Worm (Caenorhabditis elegans) whole organism, early embryonic: ENCODE data around the gene pbo-5.

Experiments used
- B0310.2 ChIP-seq: sonication (generic microtip); optimal IDR thresholded peaks from 2 replicates; lab custom pipeline; 2016; ENCODE audit warnings: mild to moderate bottlenecking, missing genetic modification characterization, missing compliant biosample characterization
- F13C5.2 ChIP-seq: sonication (generic microtip); optimal IDR thresholded peaks from 2 replicates; lab custom pipeline; 2017; ENCODE audit warnings: mild to moderate bottlenecking, missing genetic modification characterization, inconsistent platforms, missing compliant biosample characterization
- aly-1 ChIP-seq: sonication (generic microtip); optimal IDR thresholded peaks from 2 replicates; lab custom pipeline; 2016; ENCODE audit warnings: missing genetic modification characterization, missing compliant biosample characterization
- ama-1 ChIP-seq: fragments of 150-350 bp; optimal IDR thresholded peaks from 2 replicates; lab custom pipeline; 2014
- ceh-13 ChIP-seq: fragments of 200-800 bp; sonication (Bioruptor generic); optimal IDR thresholded peaks from 2 replicates; lab custom pipeline; 2018; ENCODE audit warnings: mild to moderate bottlenecking, missing genetic modification characterization, missing compliant biosample characterization
- ceh-36 ChIP-seq: sonication (generic microtip); optimal IDR thresholded peaks from 2 replicates; lab custom pipeline; 2016; ENCODE audit warnings: missing genetic modification characterization, inconsistent platforms, missing compliant biosample characterization
- ets-7 ChIP-seq: sonication (generic microtip); optimal IDR thresholded peaks from 2 replicates; lab custom pipeline; 2016; ENCODE audit warnings: missing genotype, missing genetic modification characterization, missing compliant biosample characterization
- flt-1 ChIP-seq: fragments of 200-800 bp; sonication (Bioruptor generic); IDR thresholded peaks from 2 replicates; pipeline ENCODE4 v1.3.6; 2022; ENCODE audit warnings: missing genetic modification characterization, missing compliant biosample characterization
- hmbx-1 ChIP-seq: sonication (generic microtip); optimal IDR thresholded peaks from 2 replicates; lab custom pipeline; 2016; ENCODE audit warnings: mild to moderate bottlenecking, missing genetic modification characterization, missing compliant biosample characterization
- hmg-4 ChIP-seq: fragments of 200-800 bp; sonication (Bioruptor generic); optimal IDR thresholded peaks from 2 replicates; lab custom pipeline; 2018; ENCODE audit warnings: mild to moderate bottlenecking, missing genetic modification characterization, missing compliant biosample characterization
- hnd-1 ChIP-seq: sonication (generic microtip); optimal IDR thresholded peaks from 2 replicates; lab custom pipeline; 2016; ENCODE audit warnings: missing genetic modification characterization, missing compliant biosample characterization
- pes-1 ChIP-seq: fragments of 200-800 bp; sonication (Bioruptor generic); IDR thresholded peaks from 2 replicates; pipeline ENCODE4 v1.3.6; 2022; ENCODE audit warnings: missing genetic modification reagents, missing genetic modification characterization, missing compliant biosample characterization
- scrt-1 ChIP-seq: fragments of 200-800 bp; sonication (Bioruptor generic); IDR thresholded peaks from 2 replicates; pipeline ENCODE4 v1.3.6; 2022; ENCODE audit warnings: missing genetic modification characterization, missing compliant biosample characterization
- sea-1 ChIP-seq: fragments of 200-800 bp; sonication (Bioruptor generic); conservative IDR thresholded peaks from 2 replicates; pipeline ENCODE4 v1.3.6; 2022; ENCODE audit warnings: missing genetic modification characterization, missing compliant biosample characterization
- tbx-11 ChIP-seq: fragments of 200-800 bp; sonication (Bioruptor generic); IDR thresholded peaks from 2 replicates; pipeline ENCODE4 v1.3.6; 2022; ENCODE audit warnings: missing genetic modification characterization, missing compliant biosample characterization
- tbx-37 ChIP-seq: fragments of 200-800 bp; sonication (Bioruptor generic); conservative IDR thresholded peaks from 2 replicates; pipeline ENCODE4 v1.3.6; 2022; ENCODE audit warnings: missing genetic modification reagents, missing genetic modification characterization, missing compliant biosample characterization
- tra-4 ChIP-seq: sonication (generic microtip); optimal IDR thresholded peaks from 2 replicates; lab custom pipeline; 2017; ENCODE audit warnings: missing genetic modification characterization, missing compliant biosample characterization

Gene pbo-5

DNA sequence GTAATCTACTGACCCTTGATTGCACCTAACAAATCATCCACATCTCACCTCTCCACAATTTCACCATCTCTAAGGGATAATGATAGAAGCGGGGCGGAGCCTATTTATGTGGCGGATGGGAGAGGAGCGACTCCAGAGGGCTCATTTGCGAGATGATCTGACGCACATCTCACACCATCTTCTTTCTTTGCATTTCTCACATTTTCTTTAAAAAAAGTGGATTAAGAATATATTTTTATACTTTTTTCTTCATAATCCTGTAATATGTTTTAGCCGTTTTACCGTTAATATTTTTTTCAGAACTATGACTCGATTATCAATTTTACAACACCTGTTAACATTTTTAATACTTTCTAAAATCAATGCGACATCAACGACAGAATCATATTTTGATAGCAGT lies at the start of gene pbo-5:
TSS of gene pbo-5 (plus strand) at position 301 of the 400 bp plus-strand sequence.
- TF ChIP-seq tra-4 (tag; lab: Kevin White, UChicago) (no peak), aly-1 (tag; lab: Kevin White, UChicago) (no peak), scrt-1 (GFP tag; lab: Robert Waterston, UW) (no peak), tbx-37 (GFP tag; lab: Robert Waterston, UW) (no peak), tbx-11 (GFP tag; lab: Robert Waterston, UW) (no peak), hmbx-1 (tag; lab: Kevin White, UChicago) (no peak), hnd-1 (tag; lab: Kevin White, UChicago) (no peak), ceh-36 (tag; lab: Kevin White, UChicago) (no peak), pes-1 (GFP tag; lab: Robert Waterston, UW) (no peak), flt-1 (GFP tag; lab: Robert Waterston, UW) (no peak), F13C5.2 (no peak), ets-7 (tag; lab: Kevin White, UChicago) (no peak), ama-1 (lab: Kevin White, UChicago) (no peak), sea-1 (GFP tag; lab: Robert Waterston, UW) (no peak), hmg-4 (GFP tag; lab: Kevin White, UChicago) (no peak), B0310.2 (no peak), ceh-13 (GFP tag; lab: Kevin White, UChicago) (no peak)

DNA sequence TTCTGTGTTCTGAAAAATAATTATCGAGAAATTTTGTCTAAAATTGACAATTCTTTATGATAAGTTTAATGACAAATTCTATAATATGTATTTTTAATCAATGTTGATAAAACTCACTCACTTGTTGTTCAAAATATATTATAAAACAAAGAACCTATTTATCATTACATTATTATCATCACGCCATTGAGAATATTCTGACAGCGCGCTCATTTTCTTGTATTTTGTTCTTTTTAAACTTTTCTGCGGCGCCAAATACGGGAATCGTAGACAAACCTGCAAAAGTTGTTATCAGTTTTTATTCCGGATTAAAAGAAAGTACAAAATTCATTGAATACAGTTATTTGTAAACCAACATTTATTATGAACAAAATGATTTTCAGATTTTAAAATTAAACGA lies 48.9 kb upstream of the pbo-5 start:
- TF ChIP-seq ceh-13 (GFP tag; lab: Kevin White, UChicago) (no peak), pes-1 (GFP tag; lab: Robert Waterston, UW) (no peak), scrt-1 (GFP tag; lab: Robert Waterston, UW) (no peak), hmbx-1 (tag; lab: Kevin White, UChicago) (no peak), F13C5.2 (no peak), flt-1 (GFP tag; lab: Robert Waterston, UW) (no peak), B0310.2 (no peak), tbx-11 (GFP tag; lab: Robert Waterston, UW) (no peak), sea-1 (GFP tag; lab: Robert Waterston, UW) (no peak), hnd-1 (tag; lab: Kevin White, UChicago) (no peak), tbx-37 (GFP tag; lab: Robert Waterston, UW) (no peak), tra-4 (tag; lab: Kevin White, UChicago) (no peak), aly-1 (tag; lab: Kevin White, UChicago) (no peak), hmg-4 (GFP tag; lab: Kevin White, UChicago) (no peak)

DNA sequence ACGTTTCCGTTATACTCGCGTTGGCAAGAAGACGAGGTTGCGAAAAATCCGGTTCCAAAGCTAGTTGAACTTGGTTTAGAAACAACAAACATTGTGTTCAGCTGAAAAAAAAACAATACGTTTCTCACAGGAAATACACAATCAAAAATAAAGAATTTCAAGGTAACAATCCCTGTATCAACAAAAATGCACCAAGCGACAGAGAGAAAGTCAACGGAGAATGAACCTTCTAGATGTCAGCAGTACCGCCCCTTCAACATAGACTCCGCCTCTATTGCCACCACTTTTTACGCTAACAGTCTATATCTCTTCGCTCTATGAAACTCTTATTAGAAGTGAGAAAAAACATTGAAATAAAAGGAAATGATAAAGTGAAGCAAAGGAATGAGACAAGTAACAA lies 47.0 kb upstream of the pbo-5 start, which contains the start of gene F31D4.8:
TSS of gene F31D4.8 (minus strand) at position 101 of the 400 bp plus-strand sequence.
- TF ChIP-seq hmg-4 (GFP tag; lab: Kevin White, UChicago) = no peak
- no peak for TF ChIP-seq ama-1 (lab: Kevin White, UChicago)
- TF ChIP-seq tbx-37 (GFP tag; lab: Robert Waterston, UW) = no peak
- no peak for TF ChIP-seq ceh-36 (tag; lab: Kevin White, UChicago)

DNA sequence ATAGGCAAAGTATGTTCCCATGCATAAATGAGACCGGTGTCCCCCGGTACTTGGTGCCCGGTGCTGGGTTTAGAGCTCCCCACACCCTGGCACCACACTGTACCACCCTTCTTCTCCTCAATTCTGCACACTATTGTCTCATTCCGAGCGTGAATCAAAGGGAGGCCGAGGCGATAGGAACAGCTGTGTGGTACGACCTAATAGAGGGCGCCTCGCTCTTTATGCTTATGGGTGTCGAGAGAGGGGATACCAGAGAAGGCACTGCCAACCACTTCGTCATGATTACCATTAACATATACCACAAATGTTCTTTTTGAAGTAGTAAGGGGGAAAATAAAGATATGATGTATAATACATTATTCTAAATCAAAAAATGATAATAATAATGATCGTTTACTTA lies 44.7 kb upstream of the pbo-5 start:
- TF ChIP-seq F13C5.2 = no peak
- TF ChIP-seq hmbx-1 (tag; lab: Kevin White, UChicago) = no peak
- no peak for TF ChIP-seq tbx-11 (GFP tag; lab: Robert Waterston, UW)
- TF ChIP-seq ama-1 (lab: Kevin White, UChicago) = no peak
- TF ChIP-seq aly-1 (tag; lab: Kevin White, UChicago) = no peak
- no peak for TF ChIP-seq sea-1 (GFP tag; lab: Robert Waterston, UW)
- no peak for TF ChIP-seq tra-4 (tag; lab: Kevin White, UChicago)

DNA sequence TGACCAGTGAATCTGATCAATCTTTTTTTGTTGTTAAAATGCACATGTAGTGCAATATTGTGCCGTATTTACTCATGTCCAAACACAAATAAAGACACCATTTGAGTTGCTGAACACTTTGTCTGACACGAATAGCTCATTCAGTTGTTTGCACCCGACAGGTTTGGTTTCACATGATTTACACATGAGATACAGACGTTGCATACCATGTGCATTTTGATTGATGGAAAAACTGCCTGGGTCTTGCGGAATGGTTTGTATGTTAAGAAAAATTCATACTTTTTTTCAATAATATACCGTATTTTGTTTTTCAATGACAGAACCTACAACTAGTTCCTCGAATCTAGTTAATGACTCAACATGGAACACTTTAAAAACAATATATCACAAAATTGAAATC lies 44.1 kb upstream of the pbo-5 start:
- TF ChIP-seq sea-1 (GFP tag; lab: Robert Waterston, UW) (no peak), aly-1 (tag; lab: Kevin White, UChicago) (no peak), hmg-4 (GFP tag; lab: Kevin White, UChicago) (no peak), tbx-37 (GFP tag; lab: Robert Waterston, UW) (no peak), F13C5.2 (no peak), ama-1 (lab: Kevin White, UChicago) (no peak)

DNA sequence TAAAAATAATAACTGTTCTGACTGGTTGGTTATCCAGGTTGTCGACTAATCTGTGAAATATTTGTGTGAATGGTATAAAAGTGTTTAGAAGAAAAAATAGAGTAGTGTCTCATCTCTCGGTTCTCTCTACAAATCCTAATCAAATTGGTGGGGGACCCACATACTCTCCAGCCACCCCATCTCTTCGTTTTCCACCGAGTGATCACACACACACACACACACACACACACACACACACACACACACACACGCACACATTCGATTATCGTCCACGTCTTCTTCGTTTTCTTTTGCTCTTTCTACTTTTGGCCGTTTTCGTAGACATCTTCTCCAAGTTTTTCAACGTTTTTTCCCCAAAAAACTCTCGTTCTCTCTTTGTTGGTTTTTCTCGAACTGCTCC lies 42.1 kb upstream of the pbo-5 start:
- no peak for TF ChIP-seq aly-1 (tag; lab: Kevin White, UChicago)
- no peak for TF ChIP-seq tra-4 (tag; lab: Kevin White, UChicago)
- TF ChIP-seq tbx-11 (GFP tag; lab: Robert Waterston, UW) = no peak
- TF ChIP-seq ama-1 (lab: Kevin White, UChicago) = no peak
- no peak for TF ChIP-seq pes-1 (GFP tag; lab: Robert Waterston, UW)
- TF ChIP-seq hnd-1 (tag; lab: Kevin White, UChicago) = no peak
- TF ChIP-seq hmg-4 (GFP tag; lab: Kevin White, UChicago) = no peak
- TF ChIP-seq flt-1 (GFP tag; lab: Robert Waterston, UW) = no peak
- TF ChIP-seq B0310.2 = no peak
- no peak for TF ChIP-seq hmbx-1 (tag; lab: Kevin White, UChicago)

DNA sequence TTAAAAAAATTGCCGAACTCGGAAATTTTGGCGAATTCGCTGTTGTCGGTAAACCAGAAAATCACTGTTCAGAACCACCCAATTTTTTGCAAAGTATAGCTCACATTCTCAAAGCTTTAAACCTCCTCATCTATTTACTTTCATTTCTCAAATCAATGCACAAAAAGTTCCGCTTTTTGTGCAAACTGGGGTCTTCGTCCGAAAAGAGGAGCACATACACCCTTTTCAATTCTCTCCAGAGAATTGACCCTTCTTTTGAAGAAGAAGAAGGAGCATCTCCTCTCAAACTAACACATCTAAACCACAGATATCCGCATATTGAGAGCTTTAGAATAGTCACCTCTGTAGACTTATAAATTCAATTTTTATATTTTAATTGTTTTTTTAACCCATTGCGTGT lies 40.0 kb upstream of the pbo-5 start:
- TF ChIP-seq hnd-1 (tag; lab: Kevin White, UChicago) (no peak), hmbx-1 (tag; lab: Kevin White, UChicago) (no peak), ceh-36 (tag; lab: Kevin White, UChicago) (no peak), aly-1 (tag; lab: Kevin White, UChicago) (no peak), ama-1 (lab: Kevin White, UChicago) (no peak), flt-1 (GFP tag; lab: Robert Waterston, UW) (no peak), sea-1 (GFP tag; lab: Robert Waterston, UW) (no peak), F13C5.2 (no peak), B0310.2 (no peak), tbx-37 (GFP tag; lab: Robert Waterston, UW) (no peak)
